Fruit fly (Drosophila melanogaster): Measurements from ENCODE around the gene Sfp24Bc.
A peak's percentile ranks its signal among the peaks of the same experiment; 100 is the strongest.

DNA sequence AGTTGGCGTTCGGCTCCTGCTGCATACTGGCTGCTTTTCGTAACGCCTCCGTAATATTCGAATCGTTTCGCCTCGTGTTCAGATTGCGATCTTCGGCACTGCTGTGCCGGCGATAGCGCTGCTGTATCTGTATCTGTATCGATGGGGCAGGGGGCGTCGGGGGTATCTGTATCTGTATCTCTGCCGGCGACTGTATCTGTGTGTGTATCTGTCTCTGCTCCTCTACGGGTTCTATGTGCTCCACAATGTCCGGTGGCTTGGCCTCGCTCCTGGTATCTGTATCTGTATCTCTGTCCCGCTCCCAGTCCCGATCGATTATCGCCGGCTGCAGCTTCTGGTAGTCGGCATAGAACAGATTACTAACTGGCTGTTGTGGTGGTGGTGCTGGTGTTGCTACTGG, 30.5 kb downstream of the Sfp24Bc start:
- TF ChIP-seq Snoo (tag; optimal IDR thresholded peaks at IDR 0.05) = no peak
- TF ChIP-seq CG15710 (tag; optimal IDR thresholded peaks at IDR 0.05) = no peak
- TF ChIP-seq Ets98B (GFP tag; IDR thresholded peaks at IDR 0.05) = peak; percentile 23; the same call in 1 of the 2 replicates
- peak; percentile 85 for TF ChIP-seq EcR (GFP tag; optimal IDR thresholded peaks at IDR 0.05)
- no peak; the same call in 1 of the 2 replicates for TF ChIP-seq CG32121 (GFP tag; IDR thresholded peaks at IDR 0.05)
- peak; percentile 87 for TF ChIP-seq CG13204 (GFP tag; optimal IDR thresholded peaks at IDR 0.05)
- TF ChIP-seq CG8301 (tag; optimal IDR thresholded peaks at IDR 0.05) = no peak
- TF ChIP-seq rn (GFP tag; IDR thresholded peaks at IDR 0.05) = no peak
- TF ChIP-seq D1 (tag; optimal IDR thresholded peaks at IDR 0.05) = no peak
- no peak for TF ChIP-seq Pif1B (GFP tag; optimal IDR thresholded peaks at IDR 0.05)
- TF ChIP-seq CG12605 (GFP tag; IDR thresholded peaks at IDR 0.05) = peak; percentile 14; the same call in 1 of the 2 replicates
- TF ChIP-seq gl (tag; optimal IDR thresholded peaks at IDR 0.05) = no peak
- TF ChIP-seq Pif1A (GFP tag; optimal IDR thresholded peaks at IDR 0.05) = no peak
- peak; percentile 58; the same call in 1 of the 3 replicates for TF ChIP-seq fd96Ca (GFP tag; IDR thresholded peaks at IDR 0.05)

Data from whole organism, pupa.